Fruit fly (Drosophila melanogaster) whole organism, embryonic: ENCODE results near the gene NC2beta.

ENCODE experiments used
- Abd-B ChIP-seq: fragments of 200-800 bp; sonication (Bioruptor generic); optimal IDR thresholded peaks from 2 replicates; lab custom pipeline; 2018; ENCODE audit warnings: missing biosample characterization, mild to moderate bottlenecking, missing genetic modification characterization, moderate library complexity
- Awh ChIP-seq: fragments of 200-800 bp; sonication (Bioruptor generic); IDR thresholded peaks from 2 replicates; pipeline ENCODE4, ENCODE4 v1.3.6; 2022; ENCODE audit warnings: missing biosample characterization, missing genetic modification characterization
- C15 ChIP-seq: fragments of 200-800 bp; sonication (Bioruptor generic); IDR thresholded peaks from 3 replicates; pipeline ENCODE4 v1.3.6; 2022; ENCODE audit warnings: missing biosample characterization, missing genetic modification characterization
- CG12391 ChIP-seq: fragments of 200-800 bp; sonication (Bioruptor generic); optimal IDR thresholded peaks from 3 replicates; lab custom pipeline; 2018; ENCODE audit warnings: missing biosample characterization, mild to moderate bottlenecking, missing genetic modification characterization, moderate library complexity
- CG13424 ChIP-seq: fragments of 200-800 bp; sonication (Bioruptor generic); optimal IDR thresholded peaks from 2 replicates; lab custom pipeline; 2019; ENCODE audit warnings: missing biosample characterization, mild to moderate bottlenecking, missing genetic modification characterization, moderate library complexity
- CG14710 ChIP-seq: fragments of 200-800 bp; sonication (Bioruptor generic); optimal IDR thresholded peaks from 3 replicates; lab custom pipeline; 2019; ENCODE audit warnings: missing biosample characterization, mild to moderate bottlenecking, missing genetic modification characterization, moderate library complexity
- CG14860 ChIP-seq: fragments of 200-800 bp; sonication (Bioruptor generic); IDR thresholded peaks from 3 replicates; pipeline ENCODE4 v1.3.6; 2022; ENCODE audit warnings: missing biosample characterization, missing genetic modification characterization; ENCODE audit not compliant: partially characterized antibody
- CG1602 ChIP-seq: fragments of 200-800 bp; sonication (Bioruptor generic); optimal IDR thresholded peaks from 3 replicates; lab custom pipeline; 2016; ENCODE audit warnings: missing biosample characterization, missing genetic modification characterization
- CG1603 ChIP-seq: fragments of 200-800 bp; sonication (Bioruptor generic); optimal IDR thresholded peaks from 2 replicates; lab custom pipeline; 2019; ENCODE audit warnings: missing biosample characterization, mild to moderate bottlenecking, missing genetic modification characterization, moderate library complexity
- CG18011 ChIP-seq: fragments of 200-800 bp; sonication (Bioruptor generic); optimal IDR thresholded peaks from 2 replicates; lab custom pipeline; 2017; ENCODE audit warnings: missing biosample characterization, missing genetic modification characterization, mild to moderate bottlenecking, moderate library complexity, missing genotype
- CG2712 ChIP-seq: fragments of 200-800 bp; optimal IDR thresholded peaks from 3 replicates; lab custom pipeline; 2019; ENCODE audit warnings: missing biosample characterization, mild to moderate bottlenecking, missing genetic modification characterization, moderate library complexity
- CG30020 ChIP-seq: fragments of 200-800 bp; optimal IDR thresholded peaks from 2 replicates; lab custom pipeline; 2019; ENCODE audit warnings: missing biosample characterization, mild to moderate bottlenecking, missing genetic modification characterization, moderate library complexity
- CG32532 ChIP-seq: fragments of 200-800 bp; sonication (Bioruptor generic); IDR thresholded peaks from 2 replicates; pipeline ENCODE4 v1.3.6; 2022; ENCODE audit warnings: missing biosample characterization, missing genetic modification characterization
- CG43689 ChIP-seq: fragments of 200-800 bp; sonication (Bioruptor generic); IDR thresholded peaks from 2 replicates; pipeline ENCODE4 v1.3.6; 2022; ENCODE audit warnings: missing biosample characterization, missing genetic modification characterization
- CG5180 ChIP-seq: fragments of 200-800 bp; sonication (Bioruptor generic); optimal IDR thresholded peaks from 3 replicates; lab custom pipeline; 2017; ENCODE audit warnings: missing biosample characterization, missing genetic modification characterization, mild to moderate bottlenecking, moderate library complexity, missing genetic modification reagents
- CG6765 ChIP-seq: fragments of 200-800 bp; sonication (Bioruptor generic); optimal IDR thresholded peaks from 3 replicates; lab custom pipeline; 2017; ENCODE audit warnings: missing biosample characterization, mild to moderate bottlenecking, missing genetic modification characterization
- CG7786 ChIP-seq: fragments of 200-800 bp; sonication (Bioruptor generic); optimal IDR thresholded peaks from 2 replicates; lab custom pipeline; 2016; ENCODE audit warnings: missing biosample characterization, missing genetic modification characterization
- CG8290 ChIP-seq, 3 experiments: fragments of 200-800 bp; sonication (Bioruptor generic); optimal IDR thresholded peaks; 2 replicates each; lab custom pipeline; 2016 to 2019; ENCODE audit warnings: missing biosample characterization in 3 of 3, missing genetic modification characterization in 3 of 3, mild to moderate bottlenecking in 2 of 3, moderate library complexity in 1 of 3
- CG9215 ChIP-seq: fragments of 200-800 bp; sonication (Bioruptor generic); IDR thresholded peaks from 2 replicates; pipeline ENCODE4 v1.3.6; 2022; ENCODE audit warnings: missing biosample characterization, missing genetic modification characterization
- Deaf1 ChIP-seq: fragments of 200-800 bp; optimal IDR thresholded peaks from 3 replicates; lab custom pipeline; 2019; ENCODE audit warnings: missing biosample characterization, mild to moderate bottlenecking, missing genetic modification characterization, moderate library complexity
- Doc2 ChIP-seq: fragments of 200-800 bp; sonication (Bioruptor generic); IDR thresholded peaks from 2 replicates; pipeline ENCODE4 v1.3.6; 2022; ENCODE audit warnings: missing biosample characterization, missing genetic modification characterization
- HmgD ChIP-seq: fragments of 200-800 bp; sonication (Bioruptor generic); optimal IDR thresholded peaks from 3 replicates; lab custom pipeline; 2016; ENCODE audit warnings: missing biosample characterization, missing genetic modification characterization
- Hmr ChIP-seq: fragments of 200-800 bp; sonication (Bioruptor generic); optimal IDR thresholded peaks from 3 replicates; lab custom pipeline; 2017; ENCODE audit warnings: mild to moderate bottlenecking, missing biosample characterization, missing genetic modification reagents, missing genetic modification characterization
- Hr51 ChIP-seq, 2 experiments: fragments of 200-800 bp; sonication (Bioruptor generic); optimal IDR thresholded peaks; 2 replicates in 1 of 2; 3 replicates in 1 of 2; lab custom pipeline; 2016 to 2018; ENCODE audit warnings: missing biosample characterization in 2 of 2, missing genetic modification characterization in 2 of 2, mild to moderate bottlenecking in 1 of 2, moderate library complexity in 1 of 2
- Med ChIP-seq: fragments of 200-800 bp; sonication (Bioruptor generic); peaks from one replicate; lab custom pipeline; 2016; ENCODE audit warnings: missing biosample characterization, missing genetic modification characterization, mild to moderate bottlenecking, inconsistent platforms, moderate library complexity
- Myb ChIP-seq: fragments of 200-800 bp; sonication (Bioruptor generic); optimal IDR thresholded peaks from 2 replicates; lab custom pipeline; 2016; ENCODE audit warnings: missing biosample characterization, missing genetic modification characterization
- NC2α ChIP-seq: fragments of 200-800 bp; sonication (Bioruptor generic); optimal IDR thresholded peaks from 2 replicates; lab custom pipeline; 2016; ENCODE audit warnings: missing biosample characterization, missing genetic modification characterization
- Nf-YC ChIP-seq: fragments of 200-800 bp; optimal IDR thresholded peaks from 3 replicates; lab custom pipeline; 2019; ENCODE audit warnings: missing biosample characterization, mild to moderate bottlenecking, missing genetic modification characterization, moderate library complexity
- Oli ChIP-seq: fragments of 200-800 bp; sonication (Bioruptor generic); optimal IDR thresholded peaks from 2 replicates; lab custom pipeline; 2018; ENCODE audit warnings: missing biosample characterization, mild to moderate bottlenecking, missing genetic modification characterization, moderate library complexity
- Sry-δ ChIP-seq: fragments of 200-800 bp; sonication (Bioruptor generic); optimal IDR thresholded peaks from 2 replicates; lab custom pipeline; 2016; ENCODE audit warnings: missing biosample characterization, missing genetic modification characterization
- TFAM ChIP-seq: fragments of 200-800 bp; sonication (Bioruptor generic); optimal IDR thresholded peaks from 2 replicates; lab custom pipeline; 2017; ENCODE audit warnings: missing biosample characterization, missing genetic modification characterization, inconsistent platforms
- Vsx1 ChIP-seq: fragments of 200-800 bp; sonication (Bioruptor generic); optimal IDR thresholded peaks from 2 replicates; lab custom pipeline; 2017; ENCODE audit warnings: missing biosample characterization, mild to moderate bottlenecking, missing genetic modification characterization, missing genetic modification reagents
- abd-A ChIP-seq: fragments of 200-800 bp; sonication (Bioruptor generic); optimal IDR thresholded peaks from 3 replicates; lab custom pipeline; 2019; ENCODE audit warnings: missing biosample characterization, mild to moderate bottlenecking, missing genetic modification characterization, moderate library complexity
- btn ChIP-seq: fragments of 200-800 bp; sonication (Bioruptor generic); optimal IDR thresholded peaks from 2 replicates; lab custom pipeline; 2016; ENCODE audit warnings: missing biosample characterization, missing genetic modification characterization
- chm ChIP-seq: fragments of 200-800 bp; sonication (Bioruptor generic); IDR thresholded peaks from 2 replicates; pipeline ENCODE4 v1.3.6; 2022; ENCODE audit warnings: missing biosample characterization, missing genetic modification characterization
- croc ChIP-seq: fragments of 200-800 bp; sonication (Bioruptor generic); conservative IDR thresholded peaks from 3 replicates; pipeline ENCODE4 v1.3.6; 2022; ENCODE audit warnings: missing biosample characterization, missing genetic modification characterization
- crol ChIP-seq: fragments of 200-800 bp; sonication (Bioruptor generic); IDR thresholded peaks from 2 replicates; pipeline ENCODE4 v1.3.6; 2022; ENCODE audit warnings: missing biosample characterization, missing genetic modification characterization
- fu2 ChIP-seq: fragments of 200-800 bp; sonication (Bioruptor generic); optimal IDR thresholded peaks from 2 replicates; lab custom pipeline; 2016; ENCODE audit warnings: missing biosample characterization, missing genetic modification characterization
- gem ChIP-seq: fragments of 200-800 bp; sonication (Bioruptor generic); optimal IDR thresholded peaks from 2 replicates; lab custom pipeline; 2019; ENCODE audit warnings: missing biosample characterization, mild to moderate bottlenecking, missing genetic modification characterization, moderate library complexity
- gfzf ChIP-seq: fragments of 200-800 bp; sonication (Bioruptor generic); optimal IDR thresholded peaks from 2 replicates; lab custom pipeline; 2016; ENCODE audit warnings: missing biosample characterization, mild to moderate bottlenecking, missing genetic modification characterization, moderate library complexity
- grau ChIP-seq: fragments of 200-800 bp; optimal IDR thresholded peaks from 3 replicates; lab custom pipeline; 2019; ENCODE audit warnings: missing biosample characterization, mild to moderate bottlenecking, missing genetic modification characterization, moderate library complexity
- p53 ChIP-seq: fragments of 200-800 bp; sonication (Bioruptor generic); optimal IDR thresholded peaks from 2 replicates; lab custom pipeline; 2016; ENCODE audit warnings: missing biosample characterization, missing genetic modification characterization
- pita ChIP-seq: fragments of 200-800 bp; sonication (Bioruptor generic); optimal IDR thresholded peaks from 2 replicates; lab custom pipeline; 2017; ENCODE audit warnings: missing biosample characterization, mild to moderate bottlenecking, missing genetic modification characterization
- row ChIP-seq: fragments of 200-800 bp; sonication (Bioruptor generic); IDR thresholded peaks from 3 replicates; pipeline ENCODE4 v1.3.6; 2022; ENCODE audit warnings: missing biosample characterization, missing genetic modification characterization
- sr ChIP-seq: fragments of 200-800 bp; sonication (Bioruptor generic); IDR thresholded peaks from 3 replicates; pipeline ENCODE4 v1.3.6; 2022; ENCODE audit warnings: missing biosample characterization, missing genetic modification characterization
- stwl ChIP-seq: fragments of 200-800 bp; sonication (Bioruptor generic); optimal IDR thresholded peaks from 3 replicates; lab custom pipeline; 2018; ENCODE audit warnings: missing biosample characterization, mild to moderate bottlenecking, missing genetic modification characterization, moderate library complexity
- trem ChIP-seq: fragments of 200-800 bp; optimal IDR thresholded peaks from 3 replicates; lab custom pipeline; 2019; ENCODE audit warnings: missing biosample characterization, mild to moderate bottlenecking, missing genetic modification characterization, moderate library complexity
- wek ChIP-seq: fragments of 200-800 bp; sonication (Bioruptor generic); optimal IDR thresholded peaks from 3 replicates; lab custom pipeline; 2018; ENCODE audit warnings: missing biosample characterization, mild to moderate bottlenecking, missing genetic modification characterization, moderate library complexity

The NC2beta gene

DNA sequence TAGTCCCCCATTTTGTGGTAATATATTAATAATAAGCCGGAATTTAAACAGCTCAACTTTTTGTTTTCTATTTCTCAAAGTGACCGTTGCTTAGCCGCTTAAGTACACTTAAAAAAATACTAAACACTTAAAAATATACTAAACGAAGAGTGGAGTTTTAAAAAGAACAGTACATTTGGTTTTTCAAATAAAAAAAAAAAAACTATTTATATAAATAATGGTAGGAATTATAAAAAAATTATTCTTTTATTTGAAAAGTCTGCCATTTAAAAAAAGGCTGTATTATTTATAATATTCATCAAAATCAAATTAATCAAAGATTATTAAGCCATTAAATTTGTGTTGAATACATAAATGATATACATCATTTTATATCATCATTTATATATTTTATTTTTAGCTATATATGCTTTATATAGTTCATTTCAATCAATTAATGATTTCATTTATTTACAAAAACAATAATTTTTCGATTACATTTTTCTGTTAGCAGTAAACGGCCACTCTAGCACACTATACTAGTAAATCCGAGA is at the start of gene NC2beta, which contains the start of gene Ankrd49:
Gene NC2beta (plus strand): TSS at position 483 of the 533 bp plus-strand sequence.
Gene Ankrd49 (minus strand): TSS at position 101 of the 533 bp plus-strand sequence.
- peak; percentile 9 for TF ChIP-seq gem (tag; lab: Kevin White, UChicago)
- 0 out of 3 replicates have a peak, but pooled peaks have one; percentile 18 for TF ChIP-seq row (GFP tag; lab: Robert Waterston, UW)
- TF ChIP-seq Myb (GFP tag; lab: Kevin White, UChicago): no peak
- TF ChIP-seq CG2712 (tag; lab: Kevin White, UChicago): peak; percentile 8
- peak; percentile 8 for TF ChIP-seq Med (GFP tag; lab: Kevin White, UChicago)
- no peak for TF ChIP-seq Oli (tag; lab: Kevin White, UChicago)
- no peak for TF ChIP-seq CG13424 (tag; lab: Kevin White, UChicago)
- peak; percentile 43 for TF ChIP-seq gfzf (GFP tag; lab: Kevin White, UChicago)
- peak; percentile 32 for TF ChIP-seq trem (tag; lab: Kevin White, UChicago)
- TF ChIP-seq CG14860 (GFP tag; lab: Robert Waterston, UW): no peak
- TF ChIP-seq CG30020 (tag; lab: Kevin White, UChicago): peak; percentile 19
- no peak for TF ChIP-seq croc (GFP tag; lab: Robert Waterston, UW)
- peak; percentile 16 for TF ChIP-seq CG14710 (tag; lab: Kevin White, UChicago)

DNA sequence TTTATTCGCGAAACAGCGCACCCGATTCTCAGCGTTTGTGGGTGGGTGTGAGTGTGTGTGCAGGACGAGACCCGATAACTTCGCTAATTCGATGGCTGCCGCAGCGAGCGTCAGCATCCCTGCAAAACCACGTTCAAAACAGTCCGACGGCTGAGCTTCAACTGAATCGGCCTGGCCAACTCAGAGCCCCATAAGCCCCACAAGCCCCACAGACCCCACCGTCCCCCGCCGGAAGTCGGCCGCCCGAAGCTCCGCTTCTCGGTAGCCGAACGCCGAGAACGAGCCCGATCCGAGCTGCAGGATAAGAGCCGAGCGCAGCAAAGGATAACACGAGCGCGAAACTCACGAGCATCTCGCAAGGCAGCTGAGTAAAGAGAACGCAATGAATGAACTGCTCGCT is 35.5 kb upstream of the NC2beta start, which contains the start of gene side-II:
Gene side-II (minus strand): TSS at position 168 of the 400 bp plus-strand sequence.
- no peak for TF ChIP-seq CG18011 (GFP tag; lab: Kevin White, UChicago)
- TF ChIP-seq crol: peak; percentile 81
- TF ChIP-seq CG5180 (GFP tag; lab: Kevin White, UChicago): no peak
- TF ChIP-seq abd-A: peak; percentile 52
- peak; percentile 5 for TF ChIP-seq CG6765 (GFP tag; lab: Kevin White, UChicago)
- TF ChIP-seq stwl (tag; lab: Kevin White, UChicago): no peak
- TF ChIP-seq HmgD (GFP tag; lab: Kevin White, UChicago): no peak
- no peak for TF ChIP-seq Hr51 (GFP tag; optimal IDR thresholded peaks at IDR 0.05; lab: Kevin White, UChicago)
- peak; percentile 28 for TF ChIP-seq Nf-YC (tag; lab: Kevin White, UChicago)
- TF ChIP-seq C15 (GFP tag; lab: Robert Waterston, UW): no peak
- no peak for TF ChIP-seq grau (tag; lab: Kevin White, UChicago)
- no peak for TF ChIP-seq Doc2 (GFP tag; lab: Robert Waterston, UW)
- no peak for TF ChIP-seq wek (GFP tag; lab: Kevin White, UChicago)
- no peak for TF ChIP-seq Vsx1
- TF ChIP-seq CG1602: no peak
- TF ChIP-seq sr: no peak
- no peak for TF ChIP-seq Abd-B (GFP tag; lab: Kevin White, UChicago)
- TF ChIP-seq CG9215 (GFP tag; lab: Robert Waterston, UW): no peak
- TF ChIP-seq Hmr (GFP tag; lab: Kevin White, UChicago): peak; percentile 22
- TF ChIP-seq fu2 (GFP tag; lab: Kevin White, UChicago): no peak
- TF ChIP-seq croc (GFP tag; lab: Robert Waterston, UW): no peak
- TF ChIP-seq Sry-δ (GFP tag; lab: Kevin White, UChicago): no peak
- TF ChIP-seq p53 (GFP tag; lab: Kevin White, UChicago): no peak
- 0 out of 2 replicates have a peak, but pooled peaks have one; percentile 28 for TF ChIP-seq chm (GFP tag; lab: Robert Waterston, UW)
- TF ChIP-seq CG32532 (GFP tag; lab: Robert Waterston, UW): peak; percentile 62; the same call in 1 of the 2 replicates
- no peak for TF ChIP-seq NC2α (GFP tag; lab: Kevin White, UChicago)
- peak; percentile 99 for TF ChIP-seq Deaf1
- no peak for TF ChIP-seq CG1603 (tag; lab: Kevin White, UChicago)
- TF ChIP-seq CG12391: no peak
- TF ChIP-seq btn (GFP tag; lab: Kevin White, UChicago): no peak
- no peak for TF ChIP-seq CG43689 (GFP tag; lab: Robert Waterston, UW)
- TF ChIP-seq CG7786 (GFP tag; lab: Kevin White, UChicago): no peak
- no peak for TF ChIP-seq Awh (GFP tag; lab: Robert Waterston, UW)
- TF ChIP-seq TFAM (GFP tag; lab: Kevin White, UChicago): no peak
- no peak for TF ChIP-seq CG8290 (GFP tag; optimal IDR thresholded peaks at IDR 0.05; lab: Kevin White, UChicago)
- TF ChIP-seq CG8290 (tag; optimal IDR thresholded peaks at IDR 0.05; lab: Kevin White, UChicago): peak in 1 of 2 experiments; percentile 20
- TF ChIP-seq pita (GFP tag; lab: Kevin White, UChicago): no peak
